Worm (Caenorhabditis elegans) whole organism, early embryonic: ENCODE data around the gene str-10.

Source experiments
- B0310.2 ChIP-seq: sonication (generic microtip); optimal IDR thresholded peaks from 2 replicates; lab custom pipeline; 2016; ENCODE audit warnings: mild to moderate bottlenecking, missing genetic modification characterization, missing compliant biosample characterization
- F13C5.2 ChIP-seq: sonication (generic microtip); optimal IDR thresholded peaks from 2 replicates; lab custom pipeline; 2017; ENCODE audit warnings: mild to moderate bottlenecking, missing genetic modification characterization, inconsistent platforms, missing compliant biosample characterization
- ama-1 ChIP-seq: fragments of 150-350 bp; optimal IDR thresholded peaks from 2 replicates; lab custom pipeline; 2014
- flt-1 ChIP-seq: fragments of 200-800 bp; sonication (Bioruptor generic); IDR thresholded peaks from 2 replicates; pipeline ENCODE4 v1.3.6; 2022; ENCODE audit warnings: missing genetic modification characterization, missing compliant biosample characterization
- hmbx-1 ChIP-seq: sonication (generic microtip); optimal IDR thresholded peaks from 2 replicates; lab custom pipeline; 2016; ENCODE audit warnings: mild to moderate bottlenecking, missing genetic modification characterization, missing compliant biosample characterization
- hnd-1 ChIP-seq: sonication (generic microtip); optimal IDR thresholded peaks from 2 replicates; lab custom pipeline; 2016; ENCODE audit warnings: missing genetic modification characterization, missing compliant biosample characterization
- sea-1 ChIP-seq: fragments of 200-800 bp; sonication (Bioruptor generic); conservative IDR thresholded peaks from 2 replicates; pipeline ENCODE4 v1.3.6; 2022; ENCODE audit warnings: missing genetic modification characterization, missing compliant biosample characterization
- tra-4 ChIP-seq: sonication (generic microtip); optimal IDR thresholded peaks from 2 replicates; lab custom pipeline; 2017; ENCODE audit warnings: missing genetic modification characterization, missing compliant biosample characterization

DNA sequence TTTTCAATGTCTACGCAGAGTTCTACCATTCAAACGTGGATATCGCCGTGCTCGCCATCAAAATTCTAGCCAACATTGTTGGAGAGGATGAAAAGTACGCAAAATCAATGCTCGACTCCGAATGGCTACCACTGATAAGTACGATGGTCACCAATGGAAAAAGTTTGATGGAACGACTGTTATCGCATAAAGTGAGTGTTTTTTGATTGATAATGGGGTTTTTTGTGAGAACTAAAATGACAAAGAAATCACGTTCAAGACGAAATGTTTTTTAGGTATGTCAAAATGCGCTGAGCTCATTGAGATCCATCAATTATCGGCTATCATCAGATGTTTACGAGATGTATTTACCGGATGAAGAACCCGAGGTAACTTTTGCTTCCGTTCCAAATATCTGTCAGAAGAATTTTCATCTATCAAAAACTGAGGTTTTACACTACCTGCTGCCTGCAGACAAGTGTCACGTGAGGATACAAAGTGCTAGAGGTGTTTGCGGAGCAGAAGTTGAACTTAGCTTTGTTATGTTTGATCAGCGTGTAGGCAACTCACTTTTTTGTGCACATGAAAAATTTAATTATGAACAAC, 23.8 kb downstream of the str-10 start:
- no peak for TF ChIP-seq flt-1 (GFP tag; lab: Robert Waterston, UW)
- no peak for TF ChIP-seq ama-1 (lab: Kevin White, UChicago)
- TF ChIP-seq tra-4 = no peak
- TF ChIP-seq sea-1 = no peak
- TF ChIP-seq hmbx-1 (tag; lab: Kevin White, UChicago) = no peak
- no peak for TF ChIP-seq hnd-1 (tag; lab: Kevin White, UChicago)
- TF ChIP-seq B0310.2 (tag; lab: Kevin White, UChicago) = no peak
- no peak for TF ChIP-seq F13C5.2
